Worm (Caenorhabditis elegans) whole organism, L2 larva: ENCODE measurements around the gene gipc-2.
A peak's percentile ranks its signal among the peaks of the same experiment; 100 is the strongest.

Experiments used
- C34F6.9 ChIP-seq: fragments of 150-350 bp; optimal IDR thresholded peaks from 2 replicates; lab custom pipeline; 2014; ENCODE audit warnings: missing biosample characterization, missing genetic modification characterization
- F13H6.1 ChIP-seq: sonication (generic microtip); optimal IDR thresholded peaks from 2 replicates; lab custom pipeline; 2016; ENCODE audit warnings: missing genetic modification characterization, missing compliant biosample characterization
- R02D3.7 ChIP-seq: fragments of 150-350 bp; optimal IDR thresholded peaks from 2 replicates; lab custom pipeline; 2014; ENCODE audit warnings: missing biosample characterization, missing genetic modification characterization
- Y55F3AM.14 ChIP-seq: fragments of 200-800 bp; sonication (Bioruptor generic); optimal IDR thresholded peaks from 2 replicates; lab custom pipeline; 2018; ENCODE audit warnings: mild to moderate bottlenecking, missing genetic modification characterization, missing compliant biosample characterization
- ama-1 ChIP-seq: fragments of 150-350 bp; optimal IDR thresholded peaks from 2 replicates; lab custom pipeline; 2018; ENCODE audit warnings: inconsistent platforms
- blmp-1 ChIP-seq: sonication (generic microtip); optimal IDR thresholded peaks from 2 replicates; lab custom pipeline; 2017; ENCODE audit warnings: missing genetic modification characterization, mild to moderate bottlenecking, missing compliant biosample characterization, antibody characterized with exemption, moderate library complexity; ENCODE audit not compliant: insufficient read depth
- ceh-82 ChIP-seq: fragments of 150-350 bp; optimal IDR thresholded peaks from 2 replicates; lab custom pipeline; 2014; ENCODE audit warnings: missing biosample characterization, missing genetic modification characterization
- crh-2 ChIP-seq: sonication (generic microtip); optimal IDR thresholded peaks from 2 replicates; lab custom pipeline; 2017; ENCODE audit warnings: missing biosample characterization, missing genetic modification characterization
- dmd-4 ChIP-seq: sonication (generic microtip); optimal IDR thresholded peaks from 2 replicates; lab custom pipeline; 2017; ENCODE audit warnings: missing biosample characterization, missing genetic modification characterization
- egl-27 ChIP-seq: sonication (generic microtip); optimal IDR thresholded peaks from 3 replicates; lab custom pipeline; 2017; ENCODE audit warnings: missing biosample characterization, missing genetic modification reagents, missing genetic modification characterization
- elt-3 ChIP-seq: sonication (generic microtip); optimal IDR thresholded peaks from 2 replicates; lab custom pipeline; 2017; ENCODE audit warnings: missing biosample characterization, missing genetic modification characterization
- fos-1 ChIP-seq: fragments of 150-350 bp; optimal IDR thresholded peaks from 2 replicates; lab custom pipeline; 2014; ENCODE audit warnings: missing biosample characterization, missing genetic modification characterization
- lin-11 ChIP-seq: fragments of 150-350 bp; sonication (generic microtip); optimal IDR thresholded peaks from 2 replicates; lab custom pipeline; 2014; ENCODE audit warnings: missing biosample characterization, missing genetic modification characterization, inconsistent platforms, mixed read lengths
- mab-5 ChIP-seq: fragments of 150-350 bp; optimal IDR thresholded peaks from 2 replicates; lab custom pipeline; 2014; ENCODE audit warnings: missing biosample characterization, missing genetic modification characterization
- mbf-1 ChIP-seq: sonication (generic microtip); optimal IDR thresholded peaks from 2 replicates; lab custom pipeline; 2017; ENCODE audit warnings: missing biosample characterization, missing genetic modification characterization
- mdl-1 ChIP-seq, 2 experiments: fragments of 150-350 bp in 1 of 2; sonication (generic microtip) in 1 of 2; optimal IDR thresholded peaks; 2 replicates each; lab custom pipeline; 2017; ENCODE audit warnings: missing biosample characterization in 2 of 2, missing genetic modification characterization in 2 of 2
- nhr-11 ChIP-seq: fragments of 150-350 bp; optimal IDR thresholded peaks from 2 replicates; lab custom pipeline; 2014; ENCODE audit warnings: missing biosample characterization, missing genetic modification characterization
- nhr-12 ChIP-seq: fragments of 150-350 bp; optimal IDR thresholded peaks from 2 replicates; lab custom pipeline; 2014; ENCODE audit warnings: missing biosample characterization, missing genetic modification characterization
- nhr-129 ChIP-seq: fragments of 150-350 bp; optimal IDR thresholded peaks from 2 replicates; lab custom pipeline; 2014; ENCODE audit warnings: missing biosample characterization, missing genetic modification characterization
- nhr-23 ChIP-seq: fragments of 150-350 bp; optimal IDR thresholded peaks from 2 replicates; lab custom pipeline; 2014; ENCODE audit warnings: missing biosample characterization, missing genetic modification reagents, missing genetic modification characterization
- nhr-237 ChIP-seq: fragments of 150-350 bp; optimal IDR thresholded peaks from 2 replicates; lab custom pipeline; 2014; ENCODE audit warnings: missing biosample characterization, missing genetic modification characterization
- nhr-25 ChIP-seq: fragments of 150-350 bp; sonication (generic microtip); optimal IDR thresholded peaks from 3 replicates; lab custom pipeline; 2014; ENCODE audit warnings: missing biosample characterization, missing genetic modification characterization
- nhr-6 ChIP-seq: fragments of 150-350 bp; optimal IDR thresholded peaks from 2 replicates; lab custom pipeline; 2014; ENCODE audit warnings: missing biosample characterization, missing genetic modification characterization
- skn-1 ChIP-seq: sonication (generic microtip); optimal IDR thresholded peaks from 2 replicates; lab custom pipeline; 2017; ENCODE audit warnings: missing biosample characterization, missing genetic modification characterization
- sma-3 ChIP-seq: sonication (generic microtip); optimal IDR thresholded peaks from 2 replicates; lab custom pipeline; 2016; ENCODE audit warnings: missing genetic modification reagents, missing genetic modification characterization, missing compliant biosample characterization
- sma-9 ChIP-seq, 2 experiments: fragments of 150-350 bp in 1 of 2; sonication (generic microtip) in 1 of 2; optimal IDR thresholded peaks; 2 replicates each; lab custom pipeline; 2014 to 2016; ENCODE audit warnings: missing genetic modification characterization in 2 of 2, mild to moderate bottlenecking in 1 of 2, missing biosample characterization in 1 of 2, missing compliant biosample characterization in 1 of 2, missing genetic modification reagents in 1 of 2, moderate library complexity in 1 of 2
- snpc-4 ChIP-seq: fragments of 150-350 bp; optimal IDR thresholded peaks from 2 replicates; lab custom pipeline; 2014; ENCODE audit warnings: missing biosample characterization, missing genetic modification characterization
- unc-39 ChIP-seq: fragments of 150-350 bp; optimal IDR thresholded peaks from 2 replicates; lab custom pipeline; 2014; ENCODE audit warnings: missing biosample characterization, missing genetic modification characterization
- unc-55 ChIP-seq: fragments of 150-350 bp; sonication (generic microtip); optimal IDR thresholded peaks from 3 replicates; lab custom pipeline; 2014; ENCODE audit warnings: missing biosample characterization, missing genetic modification reagents, missing genetic modification characterization
- unc-62 ChIP-seq: fragments of 150-350 bp; optimal IDR thresholded peaks from 2 replicates; lab custom pipeline; 2014; ENCODE audit warnings: missing biosample characterization, missing genetic modification reagents, missing genetic modification characterization
- ztf-1 ChIP-seq: fragments of 200-800 bp; sonication (Bioruptor generic); conservative IDR thresholded peaks from 2 replicates; pipeline ENCODE4 v1.3.6; 2022; ENCODE audit warnings: missing genetic modification characterization, missing compliant biosample characterization
- ztf-11 ChIP-seq: sonication (generic microtip); optimal IDR thresholded peaks from 2 replicates; lab custom pipeline; 2017; ENCODE audit warnings: missing biosample characterization, missing genetic modification characterization
- ztf-4 ChIP-seq: fragments of 150-350 bp; optimal IDR thresholded peaks from 2 replicates; lab custom pipeline; 2014; ENCODE audit warnings: missing biosample characterization, missing genetic modification characterization

gipc-2 gene

DNA sequence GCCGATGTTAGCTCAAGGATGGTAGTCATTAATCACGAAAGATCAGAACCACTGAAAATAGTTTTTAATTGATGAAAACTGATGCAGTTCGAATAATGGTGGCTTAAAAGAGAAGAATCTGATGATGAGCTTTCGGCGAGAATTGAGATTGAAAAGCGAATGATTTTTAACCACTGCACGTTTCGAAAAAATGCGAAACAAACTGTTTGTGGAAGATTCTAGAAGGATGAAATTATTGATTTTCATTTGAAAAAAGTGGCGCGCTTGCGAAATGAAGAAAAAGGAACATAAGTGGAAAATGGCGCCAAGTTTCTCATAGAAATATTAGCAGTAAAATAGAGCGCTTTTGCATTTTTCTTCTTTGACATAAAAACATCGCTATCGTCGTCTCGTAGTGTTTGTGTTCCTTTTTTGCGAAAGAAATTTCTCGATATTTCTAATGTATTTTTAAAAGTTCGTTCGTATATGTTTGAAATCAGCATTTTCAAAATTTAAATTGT is 32.5 kb downstream of the gipc-2 start, which contains the start of gene uba-1 (continued):
- no peak for TF ChIP-seq dmd-4 (tag; lab: Kevin White, UChicago)
- TF ChIP-seq unc-39 (tag; lab: Kevin White, UChicago), result no peak
- TF ChIP-seq mbf-1 (tag; lab: Kevin White, UChicago), result no peak
- TF ChIP-seq R02D3.7 (tag; lab: Kevin White, UChicago), result no peak
- TF ChIP-seq Y55F3AM.14 (GFP tag; lab: Kevin White, UChicago), result peak; percentile 60
- TF ChIP-seq nhr-12 (tag; lab: Kevin White, UChicago), result no peak
- TF ChIP-seq unc-62 (GFP tag; lab: Kevin White, UChicago), result no peak
- TF ChIP-seq nhr-25 (tag; lab: Kevin White, UChicago), result peak; percentile 67
- TF ChIP-seq nhr-6, result no peak
- no peak for TF ChIP-seq egl-27 (tag; lab: Kevin White, UChicago)
- TF ChIP-seq mdl-1 (tag; optimal IDR thresholded peaks at IDR 0.05; lab: Kevin White, UChicago), result no peak
- peak; percentile 13 for TF ChIP-seq F13H6.1 (tag; lab: Kevin White, UChicago)
- TF ChIP-seq nhr-129 (tag; lab: Kevin White, UChicago), result no peak
- no peak for TF ChIP-seq lin-11 (tag; lab: Kevin White, UChicago)
- TF ChIP-seq ztf-11 (tag; lab: Kevin White, UChicago), result no peak
- peak; percentile 55 for TF ChIP-seq C34F6.9 (tag; lab: Kevin White, UChicago)
- TF ChIP-seq ztf-1 (GFP tag; lab: Robert Waterston, UW), result no peak

DNA sequence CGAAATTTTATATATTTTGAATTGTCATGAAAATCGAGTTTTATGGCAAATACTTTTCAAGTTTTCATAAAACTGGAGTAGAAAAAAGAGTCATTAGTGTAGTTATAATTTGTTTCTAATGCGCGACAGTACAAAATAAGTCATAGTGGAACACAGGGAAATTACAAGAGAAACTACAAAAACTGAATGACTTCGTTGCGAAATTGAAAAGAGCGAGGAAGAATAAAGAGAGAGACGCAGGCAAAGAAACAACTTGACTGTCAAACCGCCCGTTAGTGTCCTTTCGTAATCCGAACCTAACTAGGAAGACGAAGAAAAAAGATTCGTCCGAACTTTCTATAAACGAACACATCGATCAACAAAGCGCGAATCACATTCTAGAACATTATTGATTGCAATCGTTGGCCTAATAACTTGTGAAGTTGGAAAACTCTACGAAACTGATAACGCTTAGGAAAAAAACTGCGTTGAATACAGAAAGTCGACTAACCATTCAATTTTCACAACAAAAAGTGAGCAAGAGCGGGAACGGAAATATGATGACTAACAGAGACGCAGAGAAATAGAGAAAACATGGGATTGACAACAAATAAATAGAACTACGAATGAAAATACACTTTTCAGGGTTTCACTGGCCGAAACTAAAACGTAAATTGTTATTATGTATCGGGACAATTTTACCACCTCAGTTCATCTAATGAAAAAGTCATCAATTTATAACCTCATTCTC is 33.9 kb downstream of the gipc-2 start:
- no peak for TF ChIP-seq unc-62 (GFP tag; lab: Kevin White, UChicago)
- TF ChIP-seq skn-1 (tag; lab: Kevin White, UChicago), result peak; percentile 70
- peak; percentile 20 for TF ChIP-seq crh-2 (tag; lab: Kevin White, UChicago)

DNA sequence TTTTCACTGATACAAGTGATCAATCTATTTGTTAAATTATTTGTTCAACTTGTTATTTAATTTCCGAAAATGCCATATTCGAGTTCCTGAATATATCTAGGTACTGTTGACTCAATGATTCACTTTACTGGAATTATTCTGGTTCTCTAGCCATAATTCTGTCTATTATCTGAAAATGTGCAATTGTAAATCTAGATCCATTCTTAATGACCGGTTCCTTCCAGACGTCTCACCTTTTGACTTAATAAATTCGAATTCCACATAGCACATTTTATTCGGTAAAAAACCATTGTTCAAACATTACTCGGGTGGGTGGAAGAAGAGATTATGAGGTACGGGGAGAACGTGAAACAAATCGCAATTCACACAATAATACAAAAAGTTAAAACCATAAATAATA is 38.0 kb downstream of the gipc-2 start:
- TF ChIP-seq crh-2 (tag; lab: Kevin White, UChicago) (peak; percentile 27), mab-5 (tag; lab: Kevin White, UChicago) (no peak)
- TF ChIP-seq, all 48 proteins: peak for 1

DNA sequence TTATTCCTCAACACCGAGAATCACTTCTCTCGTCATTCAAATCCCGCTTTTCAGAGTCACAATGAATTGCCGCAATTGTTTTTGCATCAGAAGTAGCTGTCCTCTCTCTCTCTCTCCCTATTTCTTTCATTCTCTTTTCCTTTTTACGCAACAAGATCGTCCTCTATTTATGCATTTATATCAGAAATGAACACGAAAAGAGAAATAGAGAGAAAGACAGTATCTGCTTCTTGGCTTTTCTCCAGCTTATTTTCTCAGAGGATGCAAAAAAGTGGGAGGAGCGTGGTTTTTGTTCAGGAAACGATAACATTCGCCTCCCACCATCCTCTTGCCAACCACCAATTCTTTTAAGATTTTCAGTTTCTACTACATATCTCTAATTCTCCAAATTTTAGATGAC is 44.6 kb downstream of the gipc-2 start, which contains the start of gene mam-2:
Gene mam-2 (plus strand): TSS at position 301 of the 400 bp plus-strand sequence.
- TF ChIP-seq snpc-4 (tag; lab: Kevin White, UChicago), result no peak
- no peak for TF ChIP-seq Y55F3AM.14 (GFP tag; lab: Kevin White, UChicago)
- no peak for TF ChIP-seq sma-9 (GFP tag; optimal IDR thresholded peaks at IDR 0.05; lab: Kevin White, UChicago)
- no peak for TF ChIP-seq sma-9 (tag; optimal IDR thresholded peaks at IDR 0.05; lab: Kevin White, UChicago)
- TF ChIP-seq blmp-1 (tag; lab: Kevin White, UChicago), result no peak
- TF ChIP-seq unc-39 (tag; lab: Kevin White, UChicago), result no peak
- TF ChIP-seq fos-1 (tag; lab: Kevin White, UChicago), result no peak
- TF ChIP-seq R02D3.7 (tag; lab: Kevin White, UChicago), result no peak
- no peak for TF ChIP-seq nhr-11
- no peak for TF ChIP-seq nhr-12 (tag; lab: Kevin White, UChicago)
- no peak for TF ChIP-seq nhr-23 (tag; lab: Kevin White, UChicago)
- TF ChIP-seq elt-3 (tag; lab: Kevin White, UChicago), result no peak
- no peak for TF ChIP-seq F13H6.1 (tag; lab: Kevin White, UChicago)
- no peak for TF ChIP-seq mdl-1 (tag; optimal IDR thresholded peaks at IDR 0.05; lab: Kevin White, UChicago)
- no peak for TF ChIP-seq ama-1 (lab: Kevin White, UChicago)
- no peak for TF ChIP-seq mab-5 (tag; lab: Kevin White, UChicago)
- no peak for TF ChIP-seq nhr-237
- TF ChIP-seq ceh-82, result no peak
- TF ChIP-seq ztf-4, result no peak

DNA sequence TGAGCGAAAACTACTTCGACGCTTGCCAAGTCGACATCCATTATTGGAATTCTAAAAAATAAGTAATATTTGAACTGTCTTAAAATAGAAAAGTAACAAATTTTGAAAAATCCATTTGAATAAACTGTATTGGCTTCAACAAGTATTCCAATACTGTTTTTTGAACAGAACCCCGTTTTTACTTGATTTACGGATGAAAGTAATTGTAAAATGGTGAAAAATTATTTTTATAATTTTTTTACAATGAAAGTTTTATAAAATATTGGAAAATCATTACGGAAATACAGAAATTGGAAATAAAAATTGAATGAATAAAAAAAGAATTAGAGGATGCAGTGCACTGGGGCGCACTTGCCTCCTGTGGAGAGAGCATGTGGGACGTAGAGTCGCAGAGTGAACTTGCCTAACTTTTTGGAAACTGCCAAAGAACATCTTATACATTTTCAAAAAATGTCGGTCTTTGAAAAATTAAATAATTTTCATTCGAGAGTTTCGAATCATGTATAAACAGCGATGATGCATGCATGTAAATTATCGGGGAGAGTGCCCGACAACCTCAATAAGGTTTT is 45.2 kb downstream of the gipc-2 start, which contains the start of gene rrp-1:
Gene rrp-1 (minus strand): TSS at position 51 of the 569 bp plus-strand sequence.
- TF ChIP-seq crh-2 (tag; lab: Kevin White, UChicago) (no peak), unc-55 (GFP tag; lab: Kevin White, UChicago) (peak; percentile 41), C34F6.9 (tag; lab: Kevin White, UChicago) (peak; percentile 38), sma-3 (no peak)
